Worm (Caenorhabditis elegans): ENCODE measurements around the gene R07G3.7.

DNA sequence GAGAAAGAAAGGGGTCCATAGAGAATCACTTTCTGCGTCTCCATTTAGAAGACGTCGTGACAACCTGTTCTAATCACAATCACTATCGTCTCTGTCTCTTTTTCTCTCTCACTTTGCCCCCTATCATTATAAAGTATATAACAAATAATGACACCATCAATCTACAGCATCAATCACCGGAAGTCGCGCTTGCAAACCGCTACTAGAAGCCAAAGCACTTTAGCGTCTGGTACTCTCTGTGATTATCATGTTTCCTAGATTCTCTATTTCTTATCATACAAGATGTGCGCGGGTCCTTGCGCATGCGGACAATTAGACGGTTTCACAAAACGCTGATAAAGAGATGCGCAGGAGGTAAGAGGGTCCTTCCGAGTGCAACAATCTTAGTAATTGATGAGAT lies 17.6 kb upstream of the R07G3.7 start:
- TF ChIP-seq hmbx-1 (tag; optimal IDR thresholded peaks at IDR 0.05) (no peak), tbx-37 (GFP tag; conservative IDR thresholded peaks at IDR 0.05) (no peak), pes-1 (GFP tag; IDR thresholded peaks at IDR 0.05) (no peak), F13C5.2 (tag; optimal IDR thresholded peaks at IDR 0.05) (no peak)
